Worm (Caenorhabditis elegans): ENCODE data around the gene F59A7.7.

- no peak for TF ChIP-seq mbf-1 (tag; optimal IDR thresholded peaks at IDR 0.05)
- no peak for TF ChIP-seq skn-1 (tag; optimal IDR thresholded peaks at IDR 0.05)
These were observed 9.4 kb downstream of the F59A7.7 start for ce11 chrV:2021283-2021682.
